Worm (Caenorhabditis elegans): ENCODE data around the gene C23G10.11.

C23G10.11 gene

ce11 chrIII:6168497-6169227 lies 46.7 kb downstream of the C23G10.11 start, which contains the start of gene efk-1:
efk-1 (minus strand) TSS chrIII:6168547.
- TF ChIP-seq elt-1 (tag; optimal IDR thresholded peaks at IDR 0.05) (no peak), ceh-9 (tag; optimal IDR thresholded peaks at IDR 0.05) (no peak), snpc-4 (tag; optimal IDR thresholded peaks at IDR 0.05) (no peak), pqm-1 (tag; optimal IDR thresholded peaks at IDR 0.05) (peak; percentile 77), pha-4 (tag; optimal IDR thresholded peaks at IDR 0.05) (peak; percentile 53), lsy-12 (tag; optimal IDR thresholded peaks at IDR 0.05) (no peak), ama-1 (optimal IDR thresholded peaks at IDR 0.05) (peak; percentile 85), elt-2 (tag; optimal IDR thresholded peaks at IDR 0.05) (peak; percentile 66), fkh-2 (tag; optimal IDR thresholded peaks at IDR 0.05) (no peak)

DNA sequence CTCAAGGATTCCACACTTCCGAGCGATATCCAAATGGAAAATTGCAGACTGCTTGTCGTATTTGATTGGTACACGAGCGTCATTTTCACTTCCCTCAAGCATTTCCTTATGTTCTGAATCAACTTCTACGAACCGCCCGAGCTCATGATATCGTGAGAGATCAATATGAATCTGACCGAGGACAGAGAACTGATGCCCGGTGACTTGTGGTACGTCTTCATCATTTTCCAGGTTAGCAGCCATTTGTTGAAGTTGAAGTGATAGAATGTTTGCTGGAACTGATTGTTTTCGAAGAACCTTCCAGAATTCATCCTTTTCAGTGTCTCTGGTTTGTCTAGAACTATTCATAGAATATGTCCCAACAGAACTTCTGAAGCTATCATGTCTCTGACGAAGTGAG lies 48.7 kb downstream of the C23G10.11 start:
- TF ChIP-seq nfya-1 (tag; optimal IDR thresholded peaks at IDR 0.05; ENCODE audit: insufficient read depth) = no peak
- no peak for TF ChIP-seq fkh-2 (tag; optimal IDR thresholded peaks at IDR 0.05)
- no peak for TF ChIP-seq ceh-82 (tag; optimal IDR thresholded peaks at IDR 0.05)
- no peak for TF ChIP-seq unc-39 (tag; optimal IDR thresholded peaks at IDR 0.05)
- TF ChIP-seq nhr-11 (tag; optimal IDR thresholded peaks at IDR 0.05) = no peak
- TF ChIP-seq nhr-12 (tag; optimal IDR thresholded peaks at IDR 0.05) = no peak
- no peak for TF ChIP-seq mdl-1 (tag; optimal IDR thresholded peaks at IDR 0.05)
- TF ChIP-seq pqm-1 (tag; optimal IDR thresholded peaks at IDR 0.05) = no peak
- TF ChIP-seq sea-2 (GFP tag; optimal IDR thresholded peaks at IDR 0.05) = no peak
- no peak for TF ChIP-seq nhr-237 (tag; optimal IDR thresholded peaks at IDR 0.05)
- TF ChIP-seq ZK546.5 (tag; optimal IDR thresholded peaks at IDR 0.05) = no peak
- no peak for TF ChIP-seq fos-1 (tag; optimal IDR thresholded peaks at IDR 0.05)
- no peak for TF ChIP-seq egl-27 (tag; optimal IDR thresholded peaks at IDR 0.05)
- no peak for TF ChIP-seq aly-2 (tag; optimal IDR thresholded peaks at IDR 0.05)
- TF ChIP-seq nhr-43 (tag; optimal IDR thresholded peaks at IDR 0.05; ENCODE audit: poor library complexity, severe bottlenecking) = no peak
- no peak for TF ChIP-seq elt-1 (tag; optimal IDR thresholded peaks at IDR 0.05)
- no peak for TF ChIP-seq nhr-77 (tag; optimal IDR thresholded peaks at IDR 0.05)

ce11 chrIII:6165240-6165639 lies 50.1 kb downstream of the C23G10.11 start:
- TF ChIP-seq egl-5 (tag; optimal IDR thresholded peaks at IDR 0.05) (no peak), ama-1 (optimal IDR thresholded peaks at IDR 0.05) (peak; percentile 73)
